Worm (Caenorhabditis elegans): Measurements from ENCODE around the gene ptr-20.

The ptr-20 gene

DNA sequence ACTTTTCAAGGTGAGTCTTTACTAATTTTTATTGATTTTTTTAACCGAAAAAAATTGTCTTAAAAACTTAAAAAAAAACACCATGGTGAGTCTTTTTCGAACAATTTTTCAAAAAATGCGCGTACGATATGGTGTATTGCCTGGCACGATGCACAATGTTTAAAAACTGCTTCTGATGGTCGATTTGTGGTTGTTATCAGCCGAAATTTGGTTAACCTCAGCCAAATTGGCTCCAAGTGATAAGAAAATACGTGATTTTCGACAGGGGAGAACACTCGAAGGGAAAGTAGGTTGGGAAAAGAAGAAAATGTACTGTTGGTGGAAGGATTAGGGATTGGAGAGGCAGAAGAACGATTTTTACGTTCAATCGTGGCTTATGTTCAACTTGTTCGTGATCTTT is 49.6 kb downstream of the ptr-20 start:
- TF ChIP-seq unc-55 (GFP tag; optimal IDR thresholded peaks at IDR 0.05) = no peak
- no peak for TF ChIP-seq unc-39 (tag; optimal IDR thresholded peaks at IDR 0.05)
- TF ChIP-seq sma-9 (GFP tag; optimal IDR thresholded peaks at IDR 0.05) = peak; percentile 31
- no peak for TF ChIP-seq sma-9 (tag; optimal IDR thresholded peaks at IDR 0.05)
- TF ChIP-seq ceh-16 (tag; optimal IDR thresholded peaks at IDR 0.05) = no peak
- TF ChIP-seq F13H6.1 (tag; optimal IDR thresholded peaks at IDR 0.05) = no peak
- peak; percentile 38 for TF ChIP-seq fos-1 (tag; optimal IDR thresholded peaks at IDR 0.05)
- no peak for TF ChIP-seq ama-1 (optimal IDR thresholded peaks at IDR 0.05)

DNA sequence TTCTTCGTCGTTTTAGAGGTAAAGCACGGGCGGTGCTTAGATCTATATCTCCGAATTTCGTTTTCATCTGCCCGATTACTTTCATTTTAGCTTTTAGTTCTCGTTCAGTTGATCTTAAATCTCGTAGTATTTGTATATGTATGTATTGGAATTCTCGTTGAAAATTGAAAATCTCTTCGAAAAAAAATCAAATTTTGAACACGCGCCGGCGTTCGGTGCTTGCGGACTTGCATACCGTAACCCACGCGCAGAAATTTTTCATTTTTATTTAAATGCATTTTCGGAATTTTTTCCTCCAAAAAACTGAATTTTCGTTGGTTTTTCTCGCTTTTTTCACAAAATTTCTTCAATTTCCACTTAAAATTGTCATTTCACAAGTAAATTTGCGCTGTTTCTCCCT is 50.2 kb downstream of the ptr-20 start:
- TF ChIP-seq nhr-21 (tag; optimal IDR thresholded peaks at IDR 0.05) (no peak), nhr-23 (tag; optimal IDR thresholded peaks at IDR 0.05) (no peak), sma-3 (GFP tag; optimal IDR thresholded peaks at IDR 0.05) (no peak), gmeb-1 (tag; optimal IDR thresholded peaks at IDR 0.05) (peak; percentile 32), lsy-2 (tag; optimal IDR thresholded peaks at IDR 0.05) (peak; percentile 53 to 91), ama-1 (optimal IDR thresholded peaks at IDR 0.05) (peak; percentile 2)

DNA sequence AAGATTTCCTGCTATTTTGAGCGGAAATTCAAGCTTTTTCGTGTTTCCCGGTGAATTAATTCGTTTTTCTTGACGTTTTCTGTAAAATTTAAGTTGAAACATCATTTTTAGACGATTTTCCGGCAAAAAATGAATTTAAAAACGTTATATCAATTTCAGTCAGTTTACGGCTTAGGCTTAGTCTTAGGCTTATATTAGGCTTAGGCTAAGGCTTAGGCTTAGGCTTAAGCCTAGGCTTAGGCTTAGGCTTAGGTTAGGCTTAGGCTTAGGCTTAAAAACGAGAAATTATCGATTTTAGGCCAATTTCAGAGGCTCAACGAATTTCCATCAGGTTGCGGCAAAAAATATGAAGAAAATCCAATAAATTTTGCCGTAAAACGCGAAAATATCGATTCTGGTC is 50.9 kb downstream of the ptr-20 start:
- no peak for TF ChIP-seq blmp-1 (tag; optimal IDR thresholded peaks at IDR 0.05; ENCODE audit: insufficient read depth)
- no peak for TF ChIP-seq mbf-1 (tag; optimal IDR thresholded peaks at IDR 0.05)

DNA sequence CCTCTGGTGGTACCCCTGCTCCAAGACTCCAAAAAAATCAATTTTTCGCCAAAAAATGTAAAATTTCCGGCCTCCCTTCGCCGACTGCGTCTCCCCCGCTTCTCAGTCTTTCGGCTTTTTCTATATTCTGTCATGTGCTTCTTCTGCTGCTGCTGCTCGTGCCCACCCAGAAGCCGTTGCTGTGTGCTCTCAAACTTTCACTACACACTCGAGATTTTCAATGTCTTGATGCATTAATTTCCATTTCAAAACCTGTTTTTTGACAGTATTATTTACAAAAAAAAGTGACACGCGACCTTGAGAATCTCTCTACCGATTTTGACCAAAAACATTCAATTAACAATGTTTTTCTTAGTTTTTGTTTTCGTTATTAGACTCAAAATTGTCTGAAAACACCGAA is 51.3 kb downstream of the ptr-20 start:
- peak in 1 of 2 experiments; percentile 12 for TF ChIP-seq lsy-2 (tag; optimal IDR thresholded peaks at IDR 0.05)
- peak; percentile 32 for TF ChIP-seq C34F6.9 (tag; optimal IDR thresholded peaks at IDR 0.05)
- TF ChIP-seq fos-1 (tag; optimal IDR thresholded peaks at IDR 0.05) = no peak
- no peak for TF ChIP-seq sem-4 (tag; optimal IDR thresholded peaks at IDR 0.05)
- peak; percentile 36 for TF ChIP-seq blmp-1 (tag; optimal IDR thresholded peaks at IDR 0.05; ENCODE audit: insufficient read depth)
- peak; percentile 22 for TF ChIP-seq unc-55 (GFP tag; optimal IDR thresholded peaks at IDR 0.05)

DNA sequence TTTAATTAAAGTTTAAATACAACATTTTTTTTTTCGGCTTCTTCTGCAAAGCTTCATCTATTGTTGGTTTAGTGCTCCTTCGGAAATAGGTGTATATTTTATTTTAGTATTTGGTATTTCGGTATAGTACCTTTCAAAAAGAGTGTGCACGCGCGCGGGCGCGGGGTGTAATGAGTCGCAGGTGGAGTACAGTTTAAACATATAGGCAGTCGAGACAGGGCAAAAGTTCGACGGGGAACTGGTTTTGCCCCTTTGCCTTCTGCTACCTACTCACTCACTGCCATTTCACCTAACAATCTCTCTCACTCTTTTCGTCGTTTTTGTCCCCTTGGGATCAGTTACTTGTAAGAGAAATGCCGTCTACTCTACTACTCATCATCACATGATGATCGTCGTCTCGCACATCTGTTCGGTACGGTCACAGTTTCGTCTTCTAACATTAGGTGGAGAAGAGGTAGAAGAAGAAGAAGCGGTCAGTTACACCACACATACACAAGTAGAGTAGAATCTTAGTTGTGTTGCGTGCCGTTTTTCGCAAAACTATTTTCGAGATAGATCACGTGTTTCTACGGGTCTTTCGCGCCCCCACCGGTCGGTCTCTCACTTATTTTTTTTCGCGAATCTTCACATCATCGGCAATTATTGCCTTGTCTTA is 54.4 kb downstream of the ptr-20 start:
- TF ChIP-seq nhr-21 (tag; optimal IDR thresholded peaks at IDR 0.05) (peak; percentile 59), blmp-1 (tag; optimal IDR thresholded peaks at IDR 0.05; ENCODE audit: insufficient read depth) (peak; percentile 71), F13H6.1 (tag; optimal IDR thresholded peaks at IDR 0.05) (peak; percentile 77), ceh-16 (tag; optimal IDR thresholded peaks at IDR 0.05) (peak; percentile 46), ztf-4 (tag; optimal IDR thresholded peaks at IDR 0.05) (peak; percentile 57), mab-5 (tag; optimal IDR thresholded peaks at IDR 0.05) (no peak), nhr-25 (tag; optimal IDR thresholded peaks at IDR 0.05) (peak; percentile 86), crh-2 (tag; optimal IDR thresholded peaks at IDR 0.05) (peak; percentile 53), alr-1 (tag; optimal IDR thresholded peaks at IDR 0.05) (no peak), nhr-129 (tag; optimal IDR thresholded peaks at IDR 0.05) (peak; percentile 89), egl-27 (tag; optimal IDR thresholded peaks at IDR 0.05) (no peak), sma-3 (GFP tag; optimal IDR thresholded peaks at IDR 0.05) (peak; percentile 74), lin-13 (GFP tag; optimal IDR thresholded peaks at IDR 0.05) (no peak), ceh-82 (tag; optimal IDR thresholded peaks at IDR 0.05) (no peak), sma-9 (GFP tag; optimal IDR thresholded peaks at IDR 0.05) (peak; percentile 69), sma-9 (tag; optimal IDR thresholded peaks at IDR 0.05) (no peak), fos-1 (tag; optimal IDR thresholded peaks at IDR 0.05) (peak; percentile 19), sem-4 (tag; optimal IDR thresholded peaks at IDR 0.05) (no peak)

Data from whole organism, L2 larva.